Fruit fly (Drosophila melanogaster) whole organism, prepupa: Measurements from ENCODE around the gene CG17097.

Source experiments
- Blimp-1 ChIP-seq: fragments of 200-800 bp; sonication (Bioruptor generic); optimal IDR thresholded peaks from 3 replicates; lab custom pipeline; 2017; ENCODE audit warnings: missing biosample characterization, missing genetic modification characterization, mild to moderate bottlenecking, moderate library complexity, missing genetic modification reagents
- CG10631 ChIP-seq: fragments of 200-800 bp; sonication (Bioruptor generic); optimal IDR thresholded peaks from 2 replicates; lab custom pipeline; 2016; ENCODE audit warnings: missing biosample characterization, missing genetic modification characterization
- CG10669 ChIP-seq: fragments of 200-800 bp; sonication (Bioruptor generic); optimal IDR thresholded peaks from 3 replicates; lab custom pipeline; 2018; ENCODE audit warnings: missing biosample characterization, mild to moderate bottlenecking, missing genetic modification characterization, moderate library complexity
- CG11294 ChIP-seq: fragments of 200-800 bp; sonication (Bioruptor generic); IDR thresholded peaks from 2 replicates; pipeline ENCODE4 v1.3.6; 2022; ENCODE audit warnings: missing biosample characterization, missing genetic modification characterization
- CG11762 ChIP-seq: fragments of 200-800 bp; sonication (Bioruptor generic); optimal IDR thresholded peaks from 3 replicates; lab custom pipeline; 2016; ENCODE audit warnings: missing biosample characterization, missing genetic modification characterization; ENCODE audit not compliant: insufficient read depth
- CG11902 ChIP-seq: fragments of 200-800 bp; sonication (Bioruptor generic); optimal IDR thresholded peaks from 3 replicates; lab custom pipeline; 2016; ENCODE audit warnings: missing biosample characterization, missing genetic modification characterization
- CG15336 ChIP-seq: fragments of 200-800 bp; sonication (Bioruptor generic); IDR thresholded peaks from 2 replicates; pipeline ENCODE4 v1.3.6; 2022; ENCODE audit warnings: missing biosample characterization, missing genetic modification characterization
- CG1621 ChIP-seq: fragments of 200-800 bp; sonication (Bioruptor generic); optimal IDR thresholded peaks from 3 replicates; lab custom pipeline; 2018; ENCODE audit warnings: missing biosample characterization, mild to moderate bottlenecking, missing genetic modification characterization
- CG16779 ChIP-seq: fragments of 200-800 bp; sonication (Bioruptor generic); optimal IDR thresholded peaks from 3 replicates; lab custom pipeline; 2017; ENCODE audit warnings: missing biosample characterization, mild to moderate bottlenecking, missing genetic modification characterization
- CG3032 ChIP-seq: fragments of 200-800 bp; optimal IDR thresholded peaks from 2 replicates; lab custom pipeline; 2019; ENCODE audit warnings: missing biosample characterization, mild to moderate bottlenecking, missing genetic modification characterization, moderate library complexity
- CG31627 ChIP-seq: fragments of 200-800 bp; sonication (Bioruptor generic); optimal IDR thresholded peaks from 3 replicates; lab custom pipeline; 2016; ENCODE audit warnings: missing biosample characterization, missing genetic modification characterization
- CG34406 ChIP-seq: fragments of 200-800 bp; sonication (Bioruptor generic); optimal IDR thresholded peaks from 3 replicates; lab custom pipeline; 2016; ENCODE audit warnings: missing biosample characterization, missing genetic modification characterization
- CG3919 ChIP-seq: fragments of 200-800 bp; sonication (Bioruptor generic); optimal IDR thresholded peaks from 3 replicates; lab custom pipeline; 2016; ENCODE audit warnings: missing biosample characterization, missing genetic modification characterization
- CG4318 ChIP-seq: fragments of 200-800 bp; sonication (Bioruptor generic); optimal IDR thresholded peaks from 3 replicates; lab custom pipeline; 2017; ENCODE audit warnings: missing biosample characterization, mild to moderate bottlenecking, missing genetic modification characterization
- CG6163 ChIP-seq: fragments of 200-800 bp; sonication (Bioruptor generic); IDR thresholded peaks from 3 replicates; pipeline ENCODE4 v1.3.6; 2022; ENCODE audit warnings: missing biosample characterization, missing genetic modification characterization
- CG6792 ChIP-seq: fragments of 200-800 bp; sonication (Bioruptor generic); optimal IDR thresholded peaks from 3 replicates; lab custom pipeline; 2016; ENCODE audit warnings: missing biosample characterization, missing genetic modification characterization
- CG6808 ChIP-seq: fragments of 200-800 bp; sonication (Bioruptor generic); optimal IDR thresholded peaks from 3 replicates; lab custom pipeline; 2017; ENCODE audit warnings: missing biosample characterization, missing genetic modification characterization, mild to moderate bottlenecking, moderate library complexity, missing genetic modification reagents
- CG6854 ChIP-seq: fragments of 200-800 bp; sonication (Bioruptor generic); optimal IDR thresholded peaks from 2 replicates; lab custom pipeline; 2017; ENCODE audit warnings: missing biosample characterization, mild to moderate bottlenecking, missing genetic modification characterization
- CG7368 ChIP-seq: fragments of 200-800 bp; sonication (Bioruptor generic); optimal IDR thresholded peaks from 3 replicates; lab custom pipeline; 2016; ENCODE audit warnings: missing biosample characterization, missing genetic modification characterization
- CG8119 ChIP-seq: fragments of 200-800 bp; sonication (Bioruptor generic); IDR thresholded peaks from 3 replicates; pipeline ENCODE4 v1.3.6; 2022; ENCODE audit warnings: missing biosample characterization, missing genetic modification characterization
- CG8319 ChIP-seq: fragments of 200-800 bp; sonication (Bioruptor generic); optimal IDR thresholded peaks from 3 replicates; lab custom pipeline; 2016; ENCODE audit warnings: missing biosample characterization, missing genetic modification characterization
- CG8632 ChIP-seq: fragments of 200-800 bp; sonication (Bioruptor generic); optimal IDR thresholded peaks from 3 replicates; lab custom pipeline; 2016; ENCODE audit warnings: missing biosample characterization, missing genetic modification characterization
- CG9139 ChIP-seq: fragments of 200-800 bp; sonication (Bioruptor generic); optimal IDR thresholded peaks from 3 replicates; lab custom pipeline; 2017; ENCODE audit warnings: missing biosample characterization, mild to moderate bottlenecking, missing genetic modification characterization
- Eip75B ChIP-seq: fragments of 200-800 bp; sonication (Bioruptor generic); optimal IDR thresholded peaks from 3 replicates; lab custom pipeline; 2016; ENCODE audit warnings: missing biosample characterization, missing genetic modification characterization
- Eip78C ChIP-seq: fragments of 200-800 bp; sonication (Bioruptor generic); peaks from one replicate; lab custom pipeline; 2016; ENCODE audit warnings: missing biosample characterization, missing genetic modification characterization
- Eip93F ChIP-seq: fragments of 200-800 bp; sonication (Bioruptor generic); optimal IDR thresholded peaks from 2 replicates; lab custom pipeline; 2016; ENCODE audit warnings: missing biosample characterization, mild to moderate bottlenecking, missing genetic modification characterization
- Ets21C ChIP-seq: fragments of 200-800 bp; sonication (Bioruptor generic); optimal IDR thresholded peaks from 3 replicates; lab custom pipeline; 2016; ENCODE audit warnings: missing biosample characterization, missing genetic modification characterization
- Ets96B ChIP-seq: fragments of 200-800 bp; optimal IDR thresholded peaks from 2 replicates; lab custom pipeline; 2019; ENCODE audit warnings: missing biosample characterization, mild to moderate bottlenecking, missing genetic modification characterization, moderate library complexity
- Gug ChIP-seq: fragments of 200-800 bp; sonication (Bioruptor generic); IDR thresholded peaks from 2 replicates; pipeline ENCODE4 v1.3.6; 2022; ENCODE audit warnings: missing biosample characterization, missing genetic modification characterization
- Hr38 ChIP-seq: sonication (Bioruptor generic); optimal IDR thresholded peaks from 2 replicates; lab custom pipeline; 2016; ENCODE audit warnings: missing biosample characterization, missing genetic modification characterization
- Hr39 ChIP-seq: fragments of 200-800 bp; sonication (Bioruptor generic); optimal IDR thresholded peaks from 2 replicates; lab custom pipeline; 2016; ENCODE audit warnings: missing biosample characterization, missing genetic modification characterization
- Hr4 ChIP-seq: fragments of 200-800 bp; sonication (Bioruptor generic); optimal IDR thresholded peaks from 3 replicates; lab custom pipeline; 2016; ENCODE audit warnings: missing biosample characterization, missing genetic modification characterization
- Lpt ChIP-seq: fragments of 200-800 bp; sonication (Bioruptor generic); optimal IDR thresholded peaks from 3 replicates; lab custom pipeline; 2016; ENCODE audit warnings: missing biosample characterization, missing genetic modification characterization
- OdsH ChIP-seq: fragments of 200-800 bp; sonication (Bioruptor generic); optimal IDR thresholded peaks from 3 replicates; lab custom pipeline; 2016; ENCODE audit warnings: missing biosample characterization, missing genetic modification characterization
- Smox ChIP-seq: fragments of 200-800 bp; sonication (Bioruptor generic); optimal IDR thresholded peaks from 3 replicates; lab custom pipeline; 2016; ENCODE audit warnings: missing biosample characterization, missing genetic modification characterization
- Sox102F ChIP-seq: fragments of 200-800 bp; sonication (Bioruptor generic); optimal IDR thresholded peaks from 2 replicates; lab custom pipeline; 2016; ENCODE audit warnings: missing biosample characterization, mild to moderate bottlenecking, missing genetic modification characterization
- achi ChIP-seq: fragments of 200-800 bp; sonication (Bioruptor generic); optimal IDR thresholded peaks from 3 replicates; lab custom pipeline; 2016; ENCODE audit warnings: missing biosample characterization, missing genetic modification characterization
- acj6 ChIP-seq: fragments of 200-800 bp; sonication (Bioruptor generic); optimal IDR thresholded peaks from 3 replicates; lab custom pipeline; 2016; ENCODE audit warnings: missing biosample characterization, missing genetic modification characterization
- cyc ChIP-seq: fragments of 200-800 bp; sonication (Bioruptor generic); optimal IDR thresholded peaks from 3 replicates; lab custom pipeline; 2016; ENCODE audit warnings: missing biosample characterization, missing genetic modification characterization
- dac ChIP-seq: fragments of 200-800 bp; sonication (Bioruptor generic); optimal IDR thresholded peaks from 2 replicates; lab custom pipeline; 2017; ENCODE audit warnings: missing biosample characterization, mild to moderate bottlenecking, missing genetic modification characterization
- dsx ChIP-seq: fragments of 200-800 bp; optimal IDR thresholded peaks from 3 replicates; lab custom pipeline; 2019; ENCODE audit warnings: missing biosample characterization, mild to moderate bottlenecking, missing genetic modification characterization, moderate library complexity; ENCODE audit not compliant: poor library complexity, severe bottlenecking
- eg ChIP-seq: fragments of 200-800 bp; sonication (Bioruptor generic); IDR thresholded peaks from 3 replicates; pipeline ENCODE4 v1.3.6; 2022; ENCODE audit warnings: missing biosample characterization, missing genetic modification characterization
- fd85E ChIP-seq: fragments of 200-800 bp; sonication (Bioruptor generic); optimal IDR thresholded peaks from 3 replicates; lab custom pipeline; 2016; ENCODE audit warnings: missing biosample characterization, missing genetic modification characterization
- lz ChIP-seq: fragments of 200-800 bp; sonication (Bioruptor generic); optimal IDR thresholded peaks from 3 replicates; lab custom pipeline; 2016; ENCODE audit warnings: missing biosample characterization, missing genetic modification characterization
- net ChIP-seq: fragments of 200-800 bp; sonication (Bioruptor generic); optimal IDR thresholded peaks from 3 replicates; lab custom pipeline; 2016; ENCODE audit warnings: missing biosample characterization, missing genetic modification characterization
- spab ChIP-seq: fragments of 200-800 bp; sonication (Bioruptor generic); optimal IDR thresholded peaks from 2 replicates; lab custom pipeline; 2017; ENCODE audit warnings: missing biosample characterization, mild to moderate bottlenecking, missing genetic modification characterization, missing genetic modification reagents
- svp ChIP-seq: fragments of 200-800 bp; sonication (Bioruptor generic); peaks from one replicate; lab custom pipeline; 2016; ENCODE audit warnings: missing biosample characterization, missing genetic modification characterization
- topi ChIP-seq: fragments of 200-800 bp; sonication (Bioruptor generic); optimal IDR thresholded peaks from 3 replicates; lab custom pipeline; 2016; ENCODE audit warnings: missing biosample characterization, missing genetic modification characterization
- vri ChIP-seq: fragments of 200-800 bp; sonication (Bioruptor generic); optimal IDR thresholded peaks from 3 replicates; lab custom pipeline; 2016; ENCODE audit warnings: missing biosample characterization, mild to moderate bottlenecking, missing genetic modification characterization

The CG17097 gene

DNA sequence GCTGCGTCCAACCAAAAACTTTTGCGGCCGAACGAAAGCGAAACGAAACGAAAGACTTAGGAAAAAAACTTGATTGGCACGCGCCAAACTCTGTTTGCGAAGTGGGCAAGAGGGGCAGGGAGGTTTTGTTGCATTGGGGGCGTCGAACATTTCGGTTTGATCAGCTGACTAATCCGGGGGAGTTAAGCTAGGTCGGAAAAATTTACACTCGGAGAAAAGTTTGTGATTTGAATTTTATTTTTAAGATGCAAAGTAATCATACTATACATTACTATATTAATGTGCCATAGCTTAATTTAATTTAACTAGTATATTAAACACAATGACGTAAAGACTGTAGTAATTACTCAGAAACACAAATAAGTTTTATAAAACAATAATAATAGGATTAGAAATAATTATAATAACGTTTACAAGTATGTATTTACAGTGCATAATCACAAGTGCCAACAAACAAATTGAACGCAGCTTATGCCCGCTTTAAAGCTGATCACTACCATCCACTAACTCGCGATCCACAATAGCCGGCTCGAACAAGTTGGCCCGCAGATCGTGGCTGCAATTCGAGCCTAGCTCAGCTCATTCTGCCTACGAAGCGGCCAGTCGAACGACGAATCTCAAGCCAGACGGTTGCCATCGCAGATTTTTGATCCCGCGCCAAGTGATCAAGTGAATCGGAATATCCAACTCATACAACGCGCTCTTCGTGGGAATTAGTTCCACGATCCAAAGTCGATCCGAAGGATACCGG, 15.4 kb downstream of the CG17097 start, which contains the start of gene CG31871 (continued):
- TF ChIP-seq CG1621 (tag; lab: Kevin White, UChicago) = peak; percentile 29
- TF ChIP-seq spab (GFP tag; lab: Kevin White, UChicago) = peak; percentile 61
- peak; percentile 31 for TF ChIP-seq CG6808 (GFP tag; lab: Kevin White, UChicago)
- TF ChIP-seq CG8632 (GFP tag; lab: Kevin White, UChicago) = peak; percentile 41
- TF ChIP-seq Ets96B (tag; lab: Kevin White, UChicago) = peak; percentile 76
- TF ChIP-seq CG6854 (GFP tag; lab: Kevin White, UChicago) = no peak
- TF ChIP-seq Eip93F (GFP tag; lab: Kevin White, UChicago) = no peak
- TF ChIP-seq Ets21C = no peak
- no peak for TF ChIP-seq CG31627
- TF ChIP-seq, all 60 proteins: peak for 42

- TF ChIP-seq Eip78C (GFP tag; lab: Kevin White, UChicago) = peak; percentile 94
- peak; percentile 81 for TF ChIP-seq Eip75B
- TF ChIP-seq CG11762 (GFP tag; lab: Kevin White, UChicago) = peak; percentile 67
- TF ChIP-seq CG8119 (GFP tag; lab: Robert Waterston, UW) = peak; percentile 85
- TF ChIP-seq Smox (GFP tag; lab: Kevin White, UChicago) = peak; percentile 23
- peak; percentile 38 for TF ChIP-seq CG16779 (tag; lab: Kevin White, UChicago)
- peak; percentile 67 for TF ChIP-seq Hr39
- peak; percentile 93 for TF ChIP-seq CG6163 (GFP tag; lab: Robert Waterston, UW)
- peak; percentile 80 for TF ChIP-seq acj6 (GFP tag; lab: Kevin White, UChicago)
- peak; percentile 58 for TF ChIP-seq CG3032 (tag; lab: Kevin White, UChicago)
- TF ChIP-seq OdsH (GFP tag; lab: Kevin White, UChicago) = peak; percentile 88
- TF ChIP-seq svp (GFP tag; lab: Kevin White, UChicago) = peak; percentile 68
- peak; percentile 67 for TF ChIP-seq CG4318 (GFP tag; lab: Kevin White, UChicago)
- peak; percentile 61 for TF ChIP-seq Lpt (GFP tag; lab: Kevin White, UChicago)
- TF ChIP-seq CG3919 (GFP tag; lab: Kevin White, UChicago) = peak; percentile 83
- TF ChIP-seq vri (GFP tag; lab: Kevin White, UChicago) = no peak
- peak; percentile 72 for TF ChIP-seq CG11294 (GFP tag; lab: Robert Waterston, UW)
- peak; percentile 69 for TF ChIP-seq CG1621 (tag; lab: Kevin White, UChicago)
- peak; percentile 40 for TF ChIP-seq cyc (GFP tag; lab: Kevin White, UChicago)
- peak; percentile 70 for TF ChIP-seq Ets96B (tag; lab: Kevin White, UChicago)
- TF ChIP-seq CG9139 = peak; percentile 15
- TF ChIP-seq topi = peak; percentile 54
- TF ChIP-seq CG34406 (GFP tag; lab: Kevin White, UChicago) = peak; percentile 71
- peak; percentile 75 for TF ChIP-seq CG10669 (GFP tag; lab: Kevin White, UChicago)
- TF ChIP-seq lz (GFP tag; lab: Kevin White, UChicago) = peak; percentile 52
- peak; percentile 82 for TF ChIP-seq CG10631 (GFP tag; lab: Kevin White, UChicago)
- TF ChIP-seq Blimp-1 = no peak
- TF ChIP-seq dac (GFP tag; lab: Kevin White, UChicago) = peak; percentile 68
- TF ChIP-seq Gug = peak; percentile 82
- TF ChIP-seq CG7368 (GFP tag; lab: Kevin White, UChicago) = peak; percentile 72
- peak; percentile 78 for TF ChIP-seq net (GFP tag; lab: Kevin White, UChicago)
- TF ChIP-seq eg (GFP tag; lab: Robert Waterston, UW) = peak; percentile 90
- peak; percentile 88 for TF ChIP-seq Hr4
- TF ChIP-seq CG6792 (GFP tag; lab: Kevin White, UChicago) = peak; percentile 74
- peak; percentile 42 for TF ChIP-seq Sox102F (GFP tag; lab: Kevin White, UChicago)
- TF ChIP-seq fd85E (GFP tag; lab: Kevin White, UChicago) = no peak
- TF ChIP-seq achi = peak; percentile 80
- peak; percentile 43 for TF ChIP-seq spab (GFP tag; lab: Kevin White, UChicago)
- peak; percentile 61 for TF ChIP-seq dsx (GFP tag; lab: Kevin White, UChicago)
- TF ChIP-seq Hr38 = no peak
- TF ChIP-seq CG11902 (GFP tag; lab: Kevin White, UChicago) = peak; percentile 42
- TF ChIP-seq CG8319 (GFP tag; lab: Kevin White, UChicago) = peak; percentile 70
- no peak for TF ChIP-seq Eip93F (GFP tag; lab: Kevin White, UChicago)
- peak; percentile 84 for TF ChIP-seq CG15336 (GFP tag; lab: Robert Waterston, UW)
Observed at dm6 chr2L:10665603-10666002, 19.4 kb downstream of the CG17097 start.
